Worm (Caenorhabditis elegans) whole organism, late embryonic: ENCODE results near the gene oig-2.

ENCODE experiments used
- C08G9.2 ChIP-seq: sonication (generic microtip); optimal IDR thresholded peaks from 2 replicates; lab custom pipeline; 2016; ENCODE audit warnings: mild to moderate bottlenecking, missing genetic modification characterization, moderate library complexity, missing compliant biosample characterization
- C38D4.7 ChIP-seq: fragments of 200-800 bp; sonication (Bioruptor generic); optimal IDR thresholded peaks from 2 replicates; lab custom pipeline; 2018; ENCODE audit warnings: mild to moderate bottlenecking, missing genetic modification characterization, moderate library complexity, missing compliant biosample characterization
- F13H6.1 ChIP-seq: sonication (generic microtip); optimal IDR thresholded peaks from 2 replicates; lab custom pipeline; 2016; ENCODE audit warnings: missing genetic modification characterization, missing compliant biosample characterization
- K09A11.1 ChIP-seq: sonication (generic microtip); optimal IDR thresholded peaks from 2 replicates; lab custom pipeline; 2017; ENCODE audit warnings: antibody characterized with exemption, mild to moderate bottlenecking, missing genetic modification characterization, missing compliant biosample characterization; ENCODE audit not compliant: insufficient read depth
- T23F11.4 ChIP-seq: fragments of 200-800 bp; sonication (Bioruptor generic); optimal IDR thresholded peaks from 2 replicates; lab custom pipeline; 2018; ENCODE audit warnings: mild to moderate bottlenecking, missing genetic modification characterization, missing compliant biosample characterization
- Y22D7AL.16 ChIP-seq: sonication (generic microtip); optimal IDR thresholded peaks from 2 replicates; lab custom pipeline; 2016; ENCODE audit warnings: missing genetic modification characterization, missing compliant biosample characterization
- ahr-1 ChIP-seq: sonication (generic microtip); optimal IDR thresholded peaks from 2 replicates; lab custom pipeline; 2016; ENCODE audit warnings: missing genetic modification characterization, missing compliant biosample characterization
- ama-1 ChIP-seq: fragments of 150-350 bp; optimal IDR thresholded peaks from 2 replicates; lab custom pipeline; 2014
- ceh-14 ChIP-seq: sonication (generic microtip); optimal IDR thresholded peaks from 2 replicates; lab custom pipeline; 2016; ENCODE audit warnings: missing genotype, missing genetic modification characterization, missing compliant biosample characterization
- ceh-24 ChIP-seq: sonication (generic microtip); optimal IDR thresholded peaks from 2 replicates; lab custom pipeline; 2016; ENCODE audit warnings: mild to moderate bottlenecking, missing genetic modification characterization, missing compliant biosample characterization
- ceh-31 ChIP-seq: sonication (generic microtip); optimal IDR thresholded peaks from 2 replicates; lab custom pipeline; 2016; ENCODE audit warnings: missing genetic modification characterization, missing compliant biosample characterization
- ceh-45 ChIP-seq: fragments of 200-800 bp; sonication (Bioruptor generic); IDR thresholded peaks from 2 replicates; pipeline ENCODE4 v1.3.6; 2022; ENCODE audit warnings: missing genetic modification reagents, missing genetic modification characterization, missing compliant biosample characterization
- che-1 ChIP-seq: sonication (generic microtip); optimal IDR thresholded peaks from 2 replicates; lab custom pipeline; 2016; ENCODE audit warnings: mild to moderate bottlenecking, missing genetic modification characterization, missing compliant biosample characterization
- elt-2 ChIP-seq: sonication (generic microtip); optimal IDR thresholded peaks from 2 replicates; lab custom pipeline; 2016; ENCODE audit warnings: missing genetic modification reagents, missing genetic modification characterization, missing compliant biosample characterization
- ets-4 ChIP-seq: sonication (generic microtip); optimal IDR thresholded peaks from 2 replicates; lab custom pipeline; 2016; ENCODE audit warnings: missing genetic modification characterization, missing compliant biosample characterization
- fax-1 ChIP-seq: sonication (generic microtip); optimal IDR thresholded peaks from 2 replicates; lab custom pipeline; 2016; ENCODE audit warnings: missing genotype, missing genetic modification characterization, missing compliant biosample characterization
- fkh-10 ChIP-seq: fragments of 150-350 bp; optimal IDR thresholded peaks from 2 replicates; lab custom pipeline; 2014; ENCODE audit warnings: missing biosample characterization, missing genetic modification reagents, missing genetic modification characterization
- fkh-6 ChIP-seq: sonication (generic microtip); optimal IDR thresholded peaks from 2 replicates; lab custom pipeline; 2016; ENCODE audit warnings: missing genetic modification characterization, missing compliant biosample characterization
- gmeb-2 ChIP-seq: sonication (generic microtip); optimal IDR thresholded peaks from 2 replicates; lab custom pipeline; 2016; ENCODE audit warnings: missing genetic modification characterization, inconsistent platforms, missing compliant biosample characterization
- lim-6 ChIP-seq: sonication (generic microtip); optimal IDR thresholded peaks from 2 replicates; lab custom pipeline; 2016; ENCODE audit warnings: missing genetic modification characterization, missing compliant biosample characterization
- madf-2 ChIP-seq: sonication (generic microtip); optimal IDR thresholded peaks from 2 replicates; lab custom pipeline; 2017; ENCODE audit warnings: missing genetic modification characterization, missing compliant biosample characterization
- odd-2 ChIP-seq: sonication (generic microtip); optimal IDR thresholded peaks from 2 replicates; lab custom pipeline; 2017; ENCODE audit warnings: antibody characterized with exemption, mild to moderate bottlenecking, missing genetic modification characterization, missing compliant biosample characterization
- pat-9 ChIP-seq: fragments of 200-800 bp; sonication (Bioruptor generic); optimal IDR thresholded peaks from 2 replicates; lab custom pipeline; 2018; ENCODE audit warnings: mild to moderate bottlenecking, missing genetic modification characterization, moderate library complexity, missing compliant biosample characterization
- pha-2 ChIP-seq: sonication (generic microtip); optimal IDR thresholded peaks from 2 replicates; lab custom pipeline; 2017; ENCODE audit warnings: mild to moderate bottlenecking, missing genetic modification characterization, missing compliant biosample characterization
- pros-1 ChIP-seq: fragments of 150-350 bp; optimal IDR thresholded peaks from 2 replicates; lab custom pipeline; 2014; ENCODE audit warnings: missing biosample characterization, missing genetic modification reagents, missing genetic modification characterization
- sox-2 ChIP-seq: fragments of 200-800 bp; sonication (Bioruptor generic); IDR thresholded peaks from 2 replicates; pipeline ENCODE4 v1.3.6; 2022; ENCODE audit warnings: missing genetic modification reagents, missing genetic modification characterization, missing compliant biosample characterization
- syd-9 ChIP-seq: sonication (generic microtip); optimal IDR thresholded peaks from 2 replicates; lab custom pipeline; 2016; ENCODE audit warnings: mild to moderate bottlenecking, missing genetic modification characterization, moderate library complexity, missing compliant biosample characterization
- tbx-7 ChIP-seq: sonication (generic microtip); optimal IDR thresholded peaks from 2 replicates; lab custom pipeline; 2016; ENCODE audit warnings: missing genotype, missing genetic modification characterization, missing compliant biosample characterization
- ttx-3 ChIP-seq: sonication (generic microtip); optimal IDR thresholded peaks from 2 replicates; lab custom pipeline; 2016; ENCODE audit warnings: missing genetic modification reagents, missing genetic modification characterization, missing compliant biosample characterization
- unc-42 ChIP-seq: sonication (generic microtip); optimal IDR thresholded peaks from 2 replicates; lab custom pipeline; 2016; ENCODE audit warnings: missing genotype, missing genetic modification characterization, missing compliant biosample characterization
- unc-55 ChIP-seq: sonication (generic microtip); optimal IDR thresholded peaks from 2 replicates; lab custom pipeline; 2017; ENCODE audit warnings: missing biosample characterization, missing genetic modification reagents, missing genetic modification characterization

oig-2 gene

DNA sequence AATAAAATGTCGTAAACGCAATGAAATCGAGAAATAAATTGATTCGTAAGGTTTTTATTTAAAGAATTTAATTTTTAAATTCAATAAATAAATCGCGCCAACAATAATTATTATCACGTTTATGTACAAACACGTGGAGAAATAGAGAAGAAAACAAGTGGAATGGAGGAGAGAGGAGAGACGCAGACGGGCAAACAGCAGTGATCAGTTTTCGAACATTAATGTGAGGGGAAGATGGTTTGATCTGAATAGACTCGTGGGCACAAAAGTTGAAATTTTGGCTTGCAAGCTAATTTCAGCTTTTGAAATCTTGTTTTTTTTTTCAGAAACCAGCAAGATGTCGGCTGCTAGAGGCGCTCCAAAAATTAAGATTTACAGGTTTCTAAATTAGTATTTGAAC lies 11.7 kb downstream of the oig-2 start, which contains the start of gene hphd-1:
Gene hphd-1 (minus strand): TSS at position 323 of the 400 bp plus-strand sequence.
- no peak for TF ChIP-seq unc-42 (tag; lab: Kevin White, UChicago)
- TF ChIP-seq C38D4.7 (GFP tag; lab: Kevin White, UChicago): no peak
- TF ChIP-seq T23F11.4 (GFP tag; lab: Kevin White, UChicago): no peak
- TF ChIP-seq ceh-45 (GFP tag; lab: Robert Waterston, UW): no peak
- no peak for TF ChIP-seq odd-2 (tag; lab: Kevin White, UChicago)
- TF ChIP-seq ttx-3: no peak
- TF ChIP-seq pat-9: no peak
- no peak for TF ChIP-seq fkh-6 (tag; lab: Kevin White, UChicago)
- no peak for TF ChIP-seq ceh-31 (tag; lab: Kevin White, UChicago)
- no peak for TF ChIP-seq syd-9
- TF ChIP-seq pha-2: no peak
- TF ChIP-seq K09A11.1 (tag; lab: Kevin White, UChicago): no peak
- TF ChIP-seq che-1: no peak
- TF ChIP-seq sox-2 (GFP tag; lab: Robert Waterston, UW): no peak
- no peak for TF ChIP-seq fkh-10
- no peak for TF ChIP-seq ceh-14 (tag; lab: Kevin White, UChicago)
- TF ChIP-seq pros-1 (tag; lab: Kevin White, UChicago): no peak
- no peak for TF ChIP-seq ets-4 (tag; lab: Kevin White, UChicago)

DNA sequence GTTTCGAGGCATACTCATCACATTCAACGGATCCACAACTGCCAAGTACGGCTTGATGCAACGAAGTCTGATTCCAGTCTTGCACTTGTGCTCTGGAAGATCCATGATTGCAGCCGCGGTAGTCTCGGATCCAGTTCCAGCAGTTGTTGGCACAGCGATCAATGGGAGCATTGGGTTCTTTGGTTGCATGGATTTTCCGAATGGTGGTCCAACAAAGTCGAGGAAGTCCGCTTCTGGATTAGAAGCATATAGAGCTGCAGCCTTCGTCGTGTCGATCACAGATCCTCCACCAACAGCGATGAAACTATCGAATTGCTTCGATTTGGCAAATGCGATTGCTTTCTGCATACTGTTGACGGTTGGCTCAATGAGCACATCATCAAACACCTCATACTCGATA lies 12.6 kb downstream of the oig-2 start:
- TF ChIP-seq ceh-24 (no peak), F13H6.1 (tag; lab: Kevin White, UChicago) (no peak), gmeb-2 (tag; lab: Kevin White, UChicago) (no peak)

ce11 chrII:12994009-12994788 lies 13.8 kb downstream of the oig-2 start:
- no peak for TF ChIP-seq C08G9.2 (tag; lab: Kevin White, UChicago)

DNA sequence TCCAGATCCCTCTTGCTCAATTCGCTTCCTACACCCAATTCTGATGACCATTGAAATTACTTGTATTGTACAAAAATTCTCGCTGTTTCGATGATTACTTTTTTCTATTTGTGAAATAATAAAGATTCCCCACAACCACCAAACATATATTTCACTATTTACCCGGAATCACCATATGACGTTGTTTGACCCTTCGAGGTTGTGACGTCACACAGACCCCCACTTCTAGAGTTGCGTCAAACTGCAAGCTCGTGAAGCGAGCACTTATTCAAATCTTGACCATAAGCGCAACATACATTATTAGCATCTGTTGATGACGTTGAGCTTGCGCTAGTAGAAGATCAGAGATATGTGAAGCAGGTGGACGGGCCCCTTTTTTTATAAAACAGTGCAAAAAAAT lies 15.0 kb downstream of the oig-2 start:
- TF ChIP-seq fkh-6 (tag; lab: Kevin White, UChicago) (no peak), ama-1 (lab: Kevin White, UChicago) (peak; percentile 12)
- TF ChIP-seq, all 69 proteins: peak for 1

DNA sequence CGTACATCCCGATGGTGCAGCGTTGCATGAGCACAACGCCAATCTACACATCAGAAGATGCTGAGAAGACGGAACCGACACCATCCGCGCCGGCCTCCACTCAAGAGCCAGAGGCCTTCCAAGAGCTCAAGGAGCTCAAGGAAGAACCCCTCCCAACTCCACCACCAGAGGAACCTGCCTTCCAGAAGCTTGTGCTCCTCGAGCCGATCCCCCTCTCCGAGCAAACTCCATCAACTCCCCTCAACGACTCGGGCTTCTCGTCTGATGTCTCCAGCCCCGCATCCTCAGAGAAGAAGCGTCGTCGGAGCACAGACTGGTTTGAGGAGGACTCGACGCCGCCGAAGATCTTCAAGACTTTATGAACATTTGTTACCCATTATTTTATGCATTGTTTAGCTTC lies 15.8 kb downstream of the oig-2 start:
- no peak for TF ChIP-seq fax-1 (tag; lab: Kevin White, UChicago)

- TF ChIP-seq K09A11.1 (tag; lab: Kevin White, UChicago) (no peak), madf-2 (tag; lab: Kevin White, UChicago) (no peak), elt-2 (no peak), C08G9.2 (tag; lab: Kevin White, UChicago) (no peak), T23F11.4 (GFP tag; lab: Kevin White, UChicago) (no peak), tbx-7 (tag; lab: Kevin White, UChicago) (no peak), lim-6 (no peak), ahr-1 (tag; lab: Kevin White, UChicago) (no peak), che-1 (no peak), unc-55 (GFP tag; lab: Kevin White, UChicago) (no peak), Y22D7AL.16 (no peak)
Measured at ce11 chrII:12991594-12991993, 16.4 kb downstream of the oig-2 start.
